Fruit fly (Drosophila melanogaster) whole organism, embryonic: Measurements from ENCODE around the gene CG33934.

Source experiments
- Adf1 ChIP-seq: fragments of 200-800 bp; sonication (Bioruptor generic); IDR thresholded peaks from 2 replicates; pipeline ENCODE4 v1.3.6; 2022; ENCODE audit warnings: missing biosample characterization, missing genetic modification characterization
- Bdp1 ChIP-seq: fragments of 200-800 bp; sonication (Bioruptor generic); optimal IDR thresholded peaks from 3 replicates; lab custom pipeline; 2016; ENCODE audit warnings: missing biosample characterization, missing genetic modification characterization
- CG11456 ChIP-seq: fragments of 200-800 bp; sonication (Bioruptor generic); IDR thresholded peaks from 3 replicates; pipeline ENCODE4 v1.3.6; 2022; ENCODE audit warnings: missing biosample characterization, missing genetic modification characterization
- CG11504 ChIP-seq: fragments of 200-800 bp; sonication (Bioruptor generic); optimal IDR thresholded peaks from 3 replicates; lab custom pipeline; 2019; ENCODE audit warnings: missing biosample characterization, mild to moderate bottlenecking, missing genetic modification characterization, moderate library complexity
- CG12236 ChIP-seq: fragments of 200-800 bp; sonication (Bioruptor generic); optimal IDR thresholded peaks from 2 replicates; lab custom pipeline; 2016; ENCODE audit warnings: missing biosample characterization, missing genetic modification characterization
- CG13624 ChIP-seq: fragments of 200-800 bp; sonication (Bioruptor generic); optimal IDR thresholded peaks from 2 replicates; lab custom pipeline; 2016; ENCODE audit warnings: missing biosample characterization, missing genetic modification characterization
- CG1529 ChIP-seq: fragments of 200-800 bp; sonication (Bioruptor generic); optimal IDR thresholded peaks from 3 replicates; lab custom pipeline; 2018; ENCODE audit warnings: missing biosample characterization, missing genetic modification characterization
- CG15696 ChIP-seq: fragments of 200-800 bp; sonication (Bioruptor generic); optimal IDR thresholded peaks from 2 replicates; lab custom pipeline; 2019; ENCODE audit warnings: missing biosample characterization, mild to moderate bottlenecking, missing genetic modification characterization, moderate library complexity
- CG16813 ChIP-seq: fragments of 200-800 bp; sonication (Bioruptor generic); IDR thresholded peaks from 3 replicates; pipeline ENCODE4 v1.3.6; 2022; ENCODE audit warnings: missing biosample characterization, missing genetic modification characterization; ENCODE audit not compliant: partially characterized antibody
- CG16863 ChIP-seq: fragments of 200-800 bp; sonication (Bioruptor generic); optimal IDR thresholded peaks from 3 replicates; lab custom pipeline; 2016; ENCODE audit warnings: missing biosample characterization, missing genetic modification characterization
- CG17568 ChIP-seq: fragments of 200-800 bp; sonication (Bioruptor generic); optimal IDR thresholded peaks from 2 replicates; lab custom pipeline; 2018; ENCODE audit warnings: missing biosample characterization, mild to moderate bottlenecking, missing genetic modification characterization, moderate library complexity
- CG2712 ChIP-seq: fragments of 200-800 bp; optimal IDR thresholded peaks from 3 replicates; lab custom pipeline; 2019; ENCODE audit warnings: missing biosample characterization, mild to moderate bottlenecking, missing genetic modification characterization, moderate library complexity
- CG3726 ChIP-seq: fragments of 200-800 bp; sonication (Bioruptor generic); IDR thresholded peaks from 3 replicates; pipeline ENCODE4, ENCODE4 v1.3.6; 2022; ENCODE audit warnings: missing biosample characterization, missing genetic modification characterization
- CG4328 ChIP-seq: fragments of 200-800 bp; sonication (Bioruptor generic); optimal IDR thresholded peaks from 3 replicates; lab custom pipeline; 2017; ENCODE audit warnings: missing biosample characterization, missing genetic modification reagents, missing genetic modification characterization
- CG4707 ChIP-seq: fragments of 200-800 bp; sonication (Bioruptor generic); optimal IDR thresholded peaks from 2 replicates; lab custom pipeline; 2018; ENCODE audit warnings: missing biosample characterization, mild to moderate bottlenecking, missing genetic modification characterization, moderate library complexity
- CG6654 ChIP-seq: fragments of 200-800 bp; sonication (Bioruptor generic); optimal IDR thresholded peaks from 2 replicates; lab custom pipeline; 2017; ENCODE audit warnings: missing biosample characterization, mild to moderate bottlenecking, missing genetic modification characterization
- CG9215 ChIP-seq: fragments of 200-800 bp; sonication (Bioruptor generic); IDR thresholded peaks from 2 replicates; pipeline ENCODE4 v1.3.6; 2022; ENCODE audit warnings: missing biosample characterization, missing genetic modification characterization
- CG9437 ChIP-seq: fragments of 200-800 bp; sonication (Bioruptor generic); optimal IDR thresholded peaks from 2 replicates; lab custom pipeline; 2018; ENCODE audit warnings: missing biosample characterization, mild to moderate bottlenecking, missing genetic modification characterization
- Dip2 ChIP-seq: fragments of 200-800 bp; sonication (Bioruptor generic); IDR thresholded peaks from 2 replicates; pipeline ENCODE4 v1.3.6; 2022; ENCODE audit warnings: missing biosample characterization, missing genetic modification characterization
- Drgx ChIP-seq: fragments of 200-800 bp; sonication (Bioruptor generic); IDR thresholded peaks from 2 replicates; pipeline ENCODE4 v1.3.6; 2022; ENCODE audit warnings: missing biosample characterization, missing genetic modification characterization
- E2f2 ChIP-seq: fragments of 200-800 bp; sonication (Bioruptor generic); IDR thresholded peaks from 2 replicates; pipeline ENCODE4 v1.3.6; 2022; ENCODE audit warnings: missing biosample characterization, missing genetic modification characterization
- Elba2 ChIP-seq: fragments of 200-800 bp; sonication (Bioruptor generic); optimal IDR thresholded peaks from 3 replicates; lab custom pipeline; 2016; ENCODE audit warnings: missing biosample characterization, missing genetic modification characterization
- Fer1 ChIP-seq: fragments of 200-800 bp; sonication (Bioruptor generic); optimal IDR thresholded peaks from 2 replicates; lab custom pipeline; 2017; ENCODE audit warnings: missing biosample characterization, mild to moderate bottlenecking, missing genetic modification characterization
- GATAe ChIP-seq: fragments of 200-800 bp; sonication (Bioruptor generic); conservative IDR thresholded peaks from 2 replicates; pipeline ENCODE4 v1.3.6; 2022; ENCODE audit warnings: missing biosample characterization, missing genetic modification characterization
- H2.0 ChIP-seq: fragments of 200-800 bp; sonication (Bioruptor generic); IDR thresholded peaks from 2 replicates; pipeline ENCODE4 v1.3.6; 2022; ENCODE audit warnings: missing biosample characterization, missing genetic modification characterization
- HLH54F ChIP-seq: fragments of 200-800 bp; sonication (Bioruptor generic); optimal IDR thresholded peaks from 3 replicates; lab custom pipeline; 2016; ENCODE audit warnings: missing biosample characterization, missing genetic modification characterization
- Hand ChIP-seq: fragments of 200-800 bp; sonication (Bioruptor generic); optimal IDR thresholded peaks from 2 replicates; lab custom pipeline; 2017; ENCODE audit warnings: mild to moderate bottlenecking, missing biosample characterization, missing genetic modification reagents, missing genetic modification characterization
- HmgZ ChIP-seq: fragments of 200-800 bp; sonication (Bioruptor generic); optimal IDR thresholded peaks from 2 replicates; lab custom pipeline; 2018; ENCODE audit warnings: missing biosample characterization, mild to moderate bottlenecking, missing genetic modification characterization
- Hsf ChIP-seq: fragments of 200-800 bp; sonication (Bioruptor generic); optimal IDR thresholded peaks from 3 replicates; lab custom pipeline; 2016; ENCODE audit warnings: missing biosample characterization, missing genetic modification characterization
- NC2β ChIP-seq: fragments of 200-800 bp; sonication (Bioruptor generic); optimal IDR thresholded peaks from 2 replicates; lab custom pipeline; 2016; ENCODE audit warnings: missing biosample characterization, missing genetic modification characterization
- NK7.1 ChIP-seq: fragments of 200-800 bp; sonication (Bioruptor generic); optimal IDR thresholded peaks from 3 replicates; lab custom pipeline; 2016; ENCODE audit warnings: missing biosample characterization, missing genetic modification characterization
- Rx ChIP-seq: fragments of 200-800 bp; sonication (Bioruptor generic); IDR thresholded peaks from 2 replicates; pipeline ENCODE4 v1.3.6; 2022; ENCODE audit warnings: missing biosample characterization, missing genetic modification characterization
- TFAM ChIP-seq: fragments of 200-800 bp; sonication (Bioruptor generic); optimal IDR thresholded peaks from 2 replicates; lab custom pipeline; 2017; ENCODE audit warnings: missing biosample characterization, missing genetic modification characterization, inconsistent platforms
- Tbp ChIP-seq: fragments of >200 bp; optimal IDR thresholded peaks from 2 replicates; lab custom pipeline; 2018; ENCODE audit warnings: missing biosample characterization, missing genetic modification characterization
- ab ChIP-seq: fragments of 200-800 bp; sonication (Bioruptor generic); optimal IDR thresholded peaks from 2 replicates; lab custom pipeline; 2016; ENCODE audit warnings: missing biosample characterization, missing genetic modification characterization
- amos ChIP-seq: fragments of 200-800 bp; sonication (Bioruptor generic); IDR thresholded peaks from 2 replicates; pipeline ENCODE4 v1.3.6; 2022; ENCODE audit warnings: missing biosample characterization, missing genetic modification characterization; ENCODE audit not compliant: partially characterized antibody
- az2 ChIP-seq: fragments of 200-800 bp; sonication (Bioruptor generic); optimal IDR thresholded peaks from 3 replicates; lab custom pipeline; 2016; ENCODE audit warnings: missing biosample characterization, missing genetic modification characterization
- btn ChIP-seq: fragments of 200-800 bp; sonication (Bioruptor generic); optimal IDR thresholded peaks from 2 replicates; lab custom pipeline; 2016; ENCODE audit warnings: missing biosample characterization, missing genetic modification characterization
- eyg ChIP-seq: fragments of 200-800 bp; sonication (Bioruptor generic); optimal IDR thresholded peaks from 3 replicates; lab custom pipeline; 2016; ENCODE audit warnings: missing biosample characterization, missing genetic modification characterization
- gce ChIP-seq: fragments of 200-800 bp; sonication (Bioruptor generic); IDR thresholded peaks from 3 replicates; pipeline ENCODE4 v1.3.6; 2022; ENCODE audit warnings: missing biosample characterization, missing genetic modification characterization
- hb ChIP-seq: fragments of 200-800 bp; sonication (Bioruptor generic); IDR thresholded peaks from 3 replicates; pipeline ENCODE4 v1.3.6; 2022; ENCODE audit warnings: missing biosample characterization, missing genetic modification characterization; ENCODE audit not compliant: partially characterized antibody
- lilli ChIP-seq: fragments of 200-800 bp; sonication (Bioruptor generic); optimal IDR thresholded peaks from 3 replicates; lab custom pipeline; 2016; ENCODE audit warnings: missing biosample characterization, missing genetic modification characterization
- nom ChIP-seq: fragments of 200-800 bp; sonication (Bioruptor generic); optimal IDR thresholded peaks from 2 replicates; lab custom pipeline; 2017; ENCODE audit warnings: missing biosample characterization, missing genetic modification characterization, mild to moderate bottlenecking, moderate library complexity, missing genetic modification reagents
- sens ChIP-seq: fragments of 200-800 bp; sonication (Bioruptor generic); peaks from one replicate; lab custom pipeline; 2016; ENCODE audit warnings: missing biosample characterization, missing genetic modification characterization
- shn ChIP-seq: fragments of 200-800 bp; sonication (Bioruptor generic); optimal IDR thresholded peaks from 3 replicates; lab custom pipeline; 2016; ENCODE audit warnings: missing biosample characterization, missing genetic modification characterization
- toy ChIP-seq: fragments of 200-800 bp; sonication (Bioruptor generic); IDR thresholded peaks from 2 replicates; pipeline ENCODE4 v1.3.6; 2022; ENCODE audit warnings: missing biosample characterization, missing genetic modification characterization
- ttk ChIP-seq: fragments of 200-800 bp; sonication (Bioruptor generic); IDR thresholded peaks from 2 replicates; pipeline ENCODE4 v2.1.2; 2022; ENCODE audit warnings: missing biosample characterization, missing genetic modification characterization
- unc-4 ChIP-seq: fragments of 200-800 bp; sonication (Bioruptor generic); IDR thresholded peaks from 2 replicates; pipeline ENCODE4 v1.3.6; 2022; ENCODE audit warnings: missing biosample characterization, missing genetic modification characterization; ENCODE audit not compliant: partially characterized antibody

Gene CG33934

dm6 chr3R:20031043-20031763 is 11.4 kb upstream of the CG33934 start, which contains the start of gene trem (continued):
- peak; percentile 50 for TF ChIP-seq H2.0
- no peak for TF ChIP-seq ab (GFP tag; lab: Kevin White, UChicago)
- no peak for TF ChIP-seq CG17568 (GFP tag; lab: Kevin White, UChicago)
- peak; percentile 74 for TF ChIP-seq CG11456
- no peak for TF ChIP-seq TFAM
- no peak for TF ChIP-seq amos (GFP tag; lab: Robert Waterston, UW)
- TF ChIP-seq Hand (GFP tag; lab: Kevin White, UChicago), result no peak
- TF ChIP-seq toy (GFP tag; lab: Robert Waterston, UW), result no peak
- no peak for TF ChIP-seq Dip2 (GFP tag; lab: Robert Waterston, UW)
- TF ChIP-seq CG3726 (GFP tag; lab: Robert Waterston, UW), result peak; percentile 57; the same call in 1 of the 3 replicates
- TF ChIP-seq nom (GFP tag; lab: Kevin White, UChicago), result no peak
- TF ChIP-seq Tbp, result no peak
- TF ChIP-seq HLH54F, result peak; percentile 54
- TF ChIP-seq ttk (GFP tag; lab: Robert Waterston, UW), result peak; percentile 50; the same call in 1 of the 2 replicates
- no peak for TF ChIP-seq CG16813 (GFP tag; lab: Robert Waterston, UW)
- peak; percentile 81 for TF ChIP-seq CG9437 (GFP tag; lab: Kevin White, UChicago)
- peak; percentile 73 for TF ChIP-seq az2 (GFP tag; lab: Kevin White, UChicago)
- TF ChIP-seq Adf1, result no peak
- no peak for TF ChIP-seq CG12236 (GFP tag; lab: Kevin White, UChicago)
- TF ChIP-seq CG1529, result peak; percentile 38
- TF ChIP-seq CG2712, result peak; percentile 81
- no peak for TF ChIP-seq NC2β (GFP tag; lab: Kevin White, UChicago)
- peak; percentile 67 for TF ChIP-seq Hsf
- TF ChIP-seq GATAe (GFP tag; lab: Robert Waterston, UW), result peak; percentile 59; the same call in 1 of the 2 replicates
- TF ChIP-seq Bdp1 (GFP tag; lab: Kevin White, UChicago), result peak; percentile 39
- TF ChIP-seq shn (GFP tag; lab: Kevin White, UChicago), result peak; percentile 12
- TF ChIP-seq hb (GFP tag; lab: Robert Waterston, UW), result no peak
- TF ChIP-seq Drgx (GFP tag; lab: Robert Waterston, UW), result peak; percentile 36; the same call in 1 of the 2 replicates
- no peak for TF ChIP-seq unc-4 (GFP tag; lab: Robert Waterston, UW)
- peak; percentile 18 for TF ChIP-seq HmgZ (tag; lab: Kevin White, UChicago)
- peak; percentile 66 for TF ChIP-seq lilli (GFP tag; lab: Kevin White, UChicago)
- no peak for TF ChIP-seq gce (GFP tag; lab: Robert Waterston, UW)
- TF ChIP-seq CG6654 (GFP tag; lab: Kevin White, UChicago), result peak; percentile 64
- peak; percentile 82 for TF ChIP-seq sens (GFP tag; lab: Kevin White, UChicago)
- TF ChIP-seq eyg (GFP tag; lab: Kevin White, UChicago), result no peak
- TF ChIP-seq Rx (GFP tag; lab: Robert Waterston, UW), result no peak
- no peak for TF ChIP-seq Elba2
- peak; percentile 83 for TF ChIP-seq CG9215 (GFP tag; lab: Robert Waterston, UW)
- no peak for TF ChIP-seq NK7.1
- no peak for TF ChIP-seq CG4707 (GFP tag; lab: Kevin White, UChicago)
- peak; percentile 73 for TF ChIP-seq CG15696 (tag; lab: Kevin White, UChicago)
- TF ChIP-seq Fer1 (GFP tag; lab: Kevin White, UChicago), result peak; percentile 8
- TF ChIP-seq CG16863 (GFP tag; lab: Kevin White, UChicago), result peak; percentile 5
- peak; percentile 71 for TF ChIP-seq CG4328
- TF ChIP-seq CG11504 (tag; lab: Kevin White, UChicago), result peak; percentile 79
- TF ChIP-seq CG13624 (GFP tag; lab: Kevin White, UChicago), result peak; percentile 42
- peak; percentile 27; the same call in 1 of the 2 replicates for TF ChIP-seq E2f2 (GFP tag; lab: Robert Waterston, UW)
- no peak for TF ChIP-seq btn
- TF ChIP-seq, all 482 proteins: peak for 258
